Worm (Caenorhabditis elegans): Measurements from ENCODE around the gene attf-2.

ce11 chrV:7197036-7197435, 1.1 kb upstream of the attf-2 start:
- TF ChIP-seq flt-1 (GFP tag; IDR thresholded peaks at IDR 0.05), result no peak
- no peak for TF ChIP-seq F13C5.2 (tag; optimal IDR thresholded peaks at IDR 0.05)
- no peak for TF ChIP-seq ama-1 (optimal IDR thresholded peaks at IDR 0.05)
- no peak for TF ChIP-seq pes-1 (GFP tag; IDR thresholded peaks at IDR 0.05)

Measured in whole organism, early embryonic.